Fruit fly (Drosophila melanogaster): Measurements from ENCODE around the gene Argk2.

The Argk2 gene

DNA sequence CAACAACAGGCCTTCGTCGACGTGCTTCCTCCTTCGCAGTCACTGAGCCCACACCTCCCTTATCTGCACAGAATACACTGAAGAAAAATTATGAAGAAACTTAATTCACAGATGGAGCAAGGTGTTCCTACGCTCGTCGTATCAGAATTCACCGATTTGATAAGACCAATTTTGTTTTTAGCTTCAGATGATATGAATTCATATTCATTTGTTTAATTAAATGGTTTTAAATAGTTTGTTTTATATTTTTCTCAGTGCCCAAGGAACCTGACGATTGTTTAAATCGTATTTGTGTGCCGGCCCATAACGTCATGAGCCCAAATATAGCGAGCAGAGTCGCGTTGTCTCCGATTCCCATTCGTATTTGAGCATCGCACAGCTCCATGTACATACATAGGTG lies 23.6 kb upstream of the Argk2 start (continued):
- peak; percentile 85 for TF ChIP-seq CG8765 (GFP tag; IDR thresholded peaks at IDR 0.05)

dm6 chr3L:9024741-9025140 lies 22.5 kb upstream of the Argk2 start:
- TF ChIP-seq Med (GFP tag): peak; percentile 33
- no peak for TF ChIP-seq Hr3 (GFP tag; optimal IDR thresholded peaks at IDR 0.05)
- TF ChIP-seq CG16815 (GFP tag; optimal IDR thresholded peaks at IDR 0.05): no peak
- TF ChIP-seq run (tag; optimal IDR thresholded peaks at IDR 0.05): no peak
- TF ChIP-seq Hmx (GFP tag; optimal IDR thresholded peaks at IDR 0.05): no peak
- peak; percentile 57 for TF ChIP-seq Nf-YB (GFP tag; optimal IDR thresholded peaks at IDR 0.05)
- no peak for TF ChIP-seq Side (GFP tag; optimal IDR thresholded peaks at IDR 0.05)
- peak; percentile 34 for TF ChIP-seq phol (tag; optimal IDR thresholded peaks at IDR 0.05)
- no peak for TF ChIP-seq CG17385 (GFP tag; optimal IDR thresholded peaks at IDR 0.05)
- TF ChIP-seq Nf-YA (GFP tag; IDR thresholded peaks at IDR 0.05): no peak
- no peak for TF ChIP-seq HmgD (GFP tag; optimal IDR thresholded peaks at IDR 0.05)
- TF ChIP-seq ci (GFP tag; IDR thresholded peaks at IDR 0.05): 0 out of 3 replicates have a peak, but pooled peaks have one; percentile 37
- peak; percentile 58 for TF ChIP-seq Nf-YC (tag; optimal IDR thresholded peaks at IDR 0.05)
- TF ChIP-seq Jarid2 (GFP tag; optimal IDR thresholded peaks at IDR 0.05): peak; percentile 4
- no peak for TF ChIP-seq sc (optimal IDR thresholded peaks at IDR 0.05)
- no peak for TF ChIP-seq sc (GFP tag; optimal IDR thresholded peaks at IDR 0.05)
- no peak for TF ChIP-seq MTF-1 (GFP tag; optimal IDR thresholded peaks at IDR 0.05; ENCODE audit: borderline replicate concordance)
- TF ChIP-seq Optix (GFP tag; IDR thresholded peaks at IDR 0.05): 0 out of 3 replicates have a peak, but pooled peaks have one; percentile 7
- no peak for TF ChIP-seq Eip74EF (GFP tag; optimal IDR thresholded peaks at IDR 0.05)
- no peak for TF ChIP-seq Neu2 (GFP tag; optimal IDR thresholded peaks at IDR 0.05; ENCODE audit: borderline replicate concordance)
- peak; percentile 2 for TF ChIP-seq CG3065 (GFP tag; optimal IDR thresholded peaks at IDR 0.05)
- no peak for TF ChIP-seq CG18764 (GFP tag; optimal IDR thresholded peaks at IDR 0.05)
- TF ChIP-seq HHEX (GFP tag; optimal IDR thresholded peaks at IDR 0.05): peak; percentile 30

dm6 chr3L:9025178-9025577 lies 22.1 kb upstream of the Argk2 start:
- TF ChIP-seq Abd-B (GFP tag; optimal IDR thresholded peaks at IDR 0.05) (no peak), Eip74EF (GFP tag; optimal IDR thresholded peaks at IDR 0.05) (peak in 1 of 2 experiments; percentile 26), CG18262 (tag; optimal IDR thresholded peaks at IDR 0.05) (no peak), CG17829 (tag; optimal IDR thresholded peaks at IDR 0.05) (no peak), Mad (GFP tag; optimal IDR thresholded peaks at IDR 0.05) (no peak), CG10654 (GFP tag; optimal IDR thresholded peaks at IDR 0.05) (no peak), CG17328 (GFP tag; IDR thresholded peaks at IDR 0.05) (no peak), ERR (GFP tag; optimal IDR thresholded peaks at IDR 0.05) (no peak), Hr78 (GFP tag; optimal IDR thresholded peaks at IDR 0.05) (no peak), CG3726 (GFP tag; IDR thresholded peaks at IDR 0.05) (no peak), MBD-R2 (GFP tag; IDR thresholded peaks at IDR 0.05) (no peak), Sry-δ (GFP tag; optimal IDR thresholded peaks at IDR 0.05) (no peak), gsb (GFP tag; IDR thresholded peaks at IDR 0.05) (no peak), Lpt (GFP tag; optimal IDR thresholded peaks at IDR 0.05) (no peak), CG8478 (optimal IDR thresholded peaks at IDR 0.05) (no peak), BEAF-32 (GFP tag; optimal IDR thresholded peaks at IDR 0.05) (no peak), ab (GFP tag; optimal IDR thresholded peaks at IDR 0.05) (no peak), gsb-n (tag; optimal IDR thresholded peaks at IDR 0.05) (no peak), CG12769 (tag; optimal IDR thresholded peaks at IDR 0.05) (peak; percentile 73), esg (GFP tag; conservative IDR thresholded peaks at IDR 0.05) (no peak), CG3163 (GFP tag; optimal IDR thresholded peaks at IDR 0.05) (no peak), abd-A (tag; optimal IDR thresholded peaks at IDR 0.05) (peak; percentile 96), ara (GFP tag; IDR thresholded peaks at IDR 0.05) (no peak), klu (GFP tag; IDR thresholded peaks at IDR 0.05) (no peak), Hsf (GFP tag; optimal IDR thresholded peaks at IDR 0.05) (no peak), CG31224 (GFP tag; IDR thresholded peaks at IDR 0.05) (no peak), gem (tag; optimal IDR thresholded peaks at IDR 0.05) (no peak), CG6254 (GFP tag; optimal IDR thresholded peaks at IDR 0.05) (no peak)
